Worm (Caenorhabditis elegans) whole organism, young adult: ENCODE results near the gene F57B1.6.
"Not testable (repeated sequence)": the region's sequence is repeated elsewhere in the genome, so short reads cannot be mapped to it uniquely, and the experiment has no call there.

Experiments used
- T07F8.4 ChIP-seq: sonication (generic microtip); optimal IDR thresholded peaks from 2 replicates; lab custom pipeline; 2016; ENCODE audit warnings: mild to moderate bottlenecking, missing genetic modification characterization, moderate library complexity, missing compliant biosample characterization
- athp-1 ChIP-seq: sonication (generic microtip); optimal IDR thresholded peaks from 2 replicates; lab custom pipeline; 2017; ENCODE audit warnings: mild to moderate bottlenecking, missing genetic modification characterization, missing compliant biosample characterization
- efl-1 ChIP-seq: fragments of 150-350 bp; optimal IDR thresholded peaks from 2 replicates; lab custom pipeline; 2014; ENCODE audit warnings: missing biosample characterization, missing genetic modification reagents, missing genetic modification characterization
- ets-4 ChIP-seq: fragments of 200-800 bp; sonication (Bioruptor generic); optimal IDR thresholded peaks from 2 replicates; lab custom pipeline; 2018; ENCODE audit warnings: mild to moderate bottlenecking, missing genetic modification characterization, missing compliant biosample characterization
- gei-17 ChIP-seq: fragments of 200-800 bp; sonication (Bioruptor generic); optimal IDR thresholded peaks from 2 replicates; lab custom pipeline; 2018; ENCODE audit warnings: mild to moderate bottlenecking, missing genetic modification characterization, missing compliant biosample characterization
- sea-2 ChIP-seq: fragments of 200-800 bp; sonication (Bioruptor generic); IDR thresholded peaks from 2 replicates; pipeline ENCODE4 v1.3.6; 2022; ENCODE audit warnings: missing genetic modification characterization, missing compliant biosample characterization

DNA sequence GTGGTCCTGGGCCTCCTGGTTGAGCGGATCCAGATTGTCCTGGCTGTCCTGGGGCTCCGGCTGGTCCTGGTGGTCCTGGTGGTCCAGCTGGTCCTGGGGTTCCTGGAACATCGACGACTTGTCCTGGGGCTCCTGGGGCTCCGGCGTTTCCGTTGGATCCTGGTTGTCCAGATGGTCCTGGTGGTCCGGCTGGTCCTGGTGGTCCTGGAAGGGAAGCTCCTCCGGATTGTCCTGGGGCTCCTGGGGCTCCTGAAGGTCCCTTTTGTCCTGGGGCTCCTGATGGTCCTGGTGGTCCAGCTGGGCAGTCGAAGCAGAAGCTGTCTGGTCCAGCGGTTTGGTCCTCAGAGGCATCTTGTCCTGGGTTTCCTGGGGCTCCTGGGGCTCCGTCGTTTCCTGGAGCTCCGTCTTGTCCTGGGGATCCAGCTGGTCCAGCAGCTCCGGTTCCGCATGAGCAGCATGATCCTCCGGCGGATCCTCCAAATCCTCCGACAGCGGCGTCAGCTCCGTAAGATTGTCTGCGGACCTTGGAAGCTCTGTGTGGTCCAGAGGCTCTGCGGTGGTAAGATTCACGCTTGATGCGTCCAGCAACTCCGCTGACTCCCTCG, 8.1 kb upstream of the F57B1.6 start:
- TF ChIP-seq gei-17 (GFP tag; lab: Kevin White, UChicago); ets-4 (GFP tag; lab: Kevin White, UChicago); efl-1 (GFP tag; lab: Kevin White, UChicago); athp-1 (tag; lab: Kevin White, UChicago); sea-2 (GFP tag; lab: Robert Waterston, UW); T07F8.4 (tag; lab: Kevin White, UChicago): not testable (repeated sequence)
